Worm (Caenorhabditis elegans): ENCODE measurements around the gene nas-20.

DNA sequence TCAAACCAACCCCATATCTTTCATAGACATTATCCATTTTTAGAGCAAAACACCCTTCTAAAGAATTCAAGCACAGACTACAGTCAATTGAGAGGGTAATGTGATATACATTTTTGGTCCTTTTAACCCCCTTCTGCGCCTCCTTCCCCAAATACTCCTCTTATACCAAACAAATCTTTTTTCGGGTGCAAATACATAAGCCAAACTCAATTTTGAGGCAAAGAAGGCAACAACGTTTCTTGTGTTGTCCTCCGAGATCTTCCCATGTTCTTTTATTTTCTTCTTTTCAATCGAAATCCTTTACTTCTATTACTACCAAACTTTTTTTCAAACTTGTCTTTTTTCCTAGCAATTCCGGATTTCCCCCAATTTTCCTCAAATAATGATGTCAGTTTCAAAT lies 17.2 kb downstream of the nas-20 start:
- TF ChIP-seq D2030.7 (GFP tag; IDR thresholded peaks at IDR 0.05) = no peak
- no peak for TF ChIP-seq attf-3 (GFP tag; conservative IDR thresholded peaks at IDR 0.05)
- no peak for TF ChIP-seq ets-4 (GFP tag; optimal IDR thresholded peaks at IDR 0.05)
- TF ChIP-seq C06A6.2 (GFP tag; conservative IDR thresholded peaks at IDR 0.05) = no peak
- TF ChIP-seq sdz-38 (tag; optimal IDR thresholded peaks at IDR 0.05) = no peak
